Worm (Caenorhabditis elegans) whole organism, L1 larva: ENCODE data around the gene T19D12.1.

Experiments
- aly-2 ChIP-seq: fragments of 150-350 bp; optimal IDR thresholded peaks from 2 replicates; lab custom pipeline; 2014; ENCODE audit warnings: missing biosample characterization, missing genetic modification characterization
- ceh-88 ChIP-seq: fragments of 200-800 bp; sonication (Bioruptor generic); IDR thresholded peaks from 2 replicates; pipeline ENCODE4 v1.3.6; 2022; ENCODE audit warnings: missing genetic modification characterization, missing compliant biosample characterization
- ces-1 ChIP-seq: fragments of 150-350 bp; optimal IDR thresholded peaks from 2 replicates; lab custom pipeline; 2014; ENCODE audit warnings: missing biosample characterization, missing genetic modification reagents, missing genetic modification characterization
- lin-13 ChIP-seq: fragments of 150-350 bp; optimal IDR thresholded peaks from 2 replicates; lab custom pipeline; 2014; ENCODE audit warnings: missing biosample characterization, missing genetic modification reagents, missing genetic modification characterization
- mep-1 ChIP-seq: fragments of 150-350 bp; optimal IDR thresholded peaks from 2 replicates; lab custom pipeline; 2014; ENCODE audit warnings: missing biosample characterization, missing genetic modification characterization
- nhr-12 ChIP-seq: sonication (generic microtip); optimal IDR thresholded peaks from 2 replicates; lab custom pipeline; 2017; ENCODE audit warnings: missing biosample characterization, missing genetic modification characterization
- nhr-237 ChIP-seq: fragments of 150-350 bp; optimal IDR thresholded peaks from 2 replicates; lab custom pipeline; 2014; ENCODE audit warnings: missing biosample characterization, missing genetic modification characterization
- nhr-28 ChIP-seq: fragments of 150-350 bp; optimal IDR thresholded peaks from 2 replicates; lab custom pipeline; 2014; ENCODE audit warnings: missing biosample characterization, missing genetic modification characterization
- pqm-1 ChIP-seq: sonication (generic microtip); optimal IDR thresholded peaks from 3 replicates; lab custom pipeline; 2017; ENCODE audit warnings: missing biosample characterization, missing genetic modification characterization
- snpc-4 ChIP-seq: fragments of 150-350 bp; optimal IDR thresholded peaks from 2 replicates; lab custom pipeline; 2014; ENCODE audit warnings: missing biosample characterization, missing genetic modification characterization

ce11 chrII:6695388-6695787 lies 28.7 kb downstream of the T19D12.1 start, which contains the start of gene C18H9.5:
- TF ChIP-seq nhr-237 (tag; lab: Kevin White, UChicago) (no peak), mep-1 (no peak), pqm-1 (tag; lab: Kevin White, UChicago) (no peak), nhr-28 (tag; lab: Kevin White, UChicago) (no peak), lin-13 (GFP tag; lab: Kevin White, UChicago) (no peak), ces-1 (GFP tag; lab: Kevin White, UChicago) (no peak), aly-2 (tag; lab: Kevin White, UChicago) (no peak), nhr-12 (tag; lab: Kevin White, UChicago) (no peak), snpc-4 (tag; lab: Kevin White, UChicago) (no peak), ceh-88 (GFP tag; lab: Robert Waterston, UW) (no peak)
